Worm (Caenorhabditis elegans): ENCODE measurements around the gene Y53F4B.11.
A peak's percentile ranks its signal among the peaks of the same experiment; 100 is the strongest.

Gene Y53F4B.11

DNA sequence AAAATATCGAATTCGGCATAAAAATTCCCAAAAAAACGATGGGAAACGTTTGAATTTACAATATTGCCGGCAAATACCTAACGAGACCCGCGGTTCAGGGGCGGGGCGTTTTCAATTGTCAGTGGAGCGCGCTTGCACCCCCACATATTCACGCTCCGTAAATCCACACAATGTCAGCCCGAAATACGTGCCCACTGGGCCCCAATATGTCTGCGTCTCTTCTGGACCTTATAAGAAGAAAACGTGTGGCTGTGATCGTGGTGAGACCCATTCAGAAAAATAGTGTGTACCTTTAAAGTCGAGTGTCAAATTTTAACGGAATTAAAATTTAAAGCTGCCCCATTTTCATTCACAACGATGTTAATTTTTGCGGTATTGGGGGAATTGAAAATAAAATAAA lies 6.0 kb upstream of the Y53F4B.11 start:
- peak; percentile 18 to 45 for TF ChIP-seq efl-1 (optimal IDR thresholded peaks at IDR 0.05)
- peak; percentile 27 to 76 for TF ChIP-seq efl-1 (GFP tag; optimal IDR thresholded peaks at IDR 0.05 in 1 of 2)
- peak; percentile 44 for TF ChIP-seq nhr-85 (tag)
- TF ChIP-seq ceh-82 (tag; optimal IDR thresholded peaks at IDR 0.05) = no peak
- peak in 1 of 3 experiments; percentile 38 for TF ChIP-seq dpl-1 (GFP tag; optimal IDR thresholded peaks at IDR 0.05)
- no peak for TF ChIP-seq dsc-1 (tag; optimal IDR thresholded peaks at IDR 0.05)

DNA sequence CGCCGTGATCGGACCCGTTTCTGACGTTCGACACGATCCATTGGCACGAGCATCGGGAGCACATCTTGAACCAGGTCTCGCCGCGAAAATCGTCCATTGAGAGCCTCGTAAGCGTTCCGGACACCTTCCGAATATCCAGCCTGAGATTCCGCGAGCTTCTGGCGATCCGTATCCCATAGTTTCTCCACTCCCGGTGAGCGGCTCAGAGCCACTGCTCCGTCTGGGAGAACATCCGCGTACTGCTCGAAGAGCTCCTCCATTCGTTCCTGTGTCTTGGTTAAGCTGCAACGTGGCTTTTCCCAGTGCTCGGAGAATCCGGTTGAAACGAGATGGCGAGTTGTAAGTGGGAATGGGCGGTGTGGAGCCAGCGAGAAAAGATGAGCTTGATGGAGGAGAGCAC lies 5.4 kb upstream of the Y53F4B.11 start:
- no peak for TF ChIP-seq unc-98 (GFP tag; IDR thresholded peaks at IDR 0.05)
- TF ChIP-seq nhr-19 (GFP tag; conservative IDR thresholded peaks at IDR 0.05) = no peak
- no peak for TF ChIP-seq ceh-90 (tag; optimal IDR thresholded peaks at IDR 0.05)
- TF ChIP-seq dsc-1 (tag; optimal IDR thresholded peaks at IDR 0.05) = no peak
- TF ChIP-seq elt-2 (tag; optimal IDR thresholded peaks at IDR 0.05) = no peak
- TF ChIP-seq mef-2 (tag; optimal IDR thresholded peaks at IDR 0.05) = no peak
- no peak for TF ChIP-seq pax-3 (tag; optimal IDR thresholded peaks at IDR 0.05)
- TF ChIP-seq unc-86 (tag; optimal IDR thresholded peaks at IDR 0.05) = no peak
- TF ChIP-seq xbp-1 (tag; optimal IDR thresholded peaks at IDR 0.05) = no peak
- TF ChIP-seq ceh-63 (GFP tag; optimal IDR thresholded peaks at IDR 0.05) = no peak
- no peak for TF ChIP-seq aha-1 (tag; optimal IDR thresholded peaks at IDR 0.05)
- no peak for TF ChIP-seq unc-130 (tag; optimal IDR thresholded peaks at IDR 0.05)
- TF ChIP-seq hpl-2 (GFP tag; optimal IDR thresholded peaks at IDR 0.05) = no peak
- TF ChIP-seq elt-3 (tag; optimal IDR thresholded peaks at IDR 0.05) = no peak
- no peak for TF ChIP-seq lin-15B (tag; optimal IDR thresholded peaks at IDR 0.05)
- no peak for TF ChIP-seq sptf-1 (tag; optimal IDR thresholded peaks at IDR 0.05)

- no peak for TF ChIP-seq lin-35 (GFP tag; optimal IDR thresholded peaks at IDR 0.05)
- no peak for TF ChIP-seq lin-14 (GFP tag; optimal IDR thresholded peaks at IDR 0.05)
- TF ChIP-seq lin-15B (tag; optimal IDR thresholded peaks at IDR 0.05) = no peak
- TF ChIP-seq nhr-20 (tag; optimal IDR thresholded peaks at IDR 0.05) = no peak
- no peak for TF ChIP-seq nhr-84 (tag; optimal IDR thresholded peaks at IDR 0.05)
- TF ChIP-seq jun-1 (tag; optimal IDR thresholded peaks at IDR 0.05) = no peak
- TF ChIP-seq lir-3 (tag; optimal IDR thresholded peaks at IDR 0.05; ENCODE audit: poor library complexity) = no peak
- no peak for TF ChIP-seq unc-130 (tag; optimal IDR thresholded peaks at IDR 0.05)
- TF ChIP-seq nhr-76 (tag; optimal IDR thresholded peaks at IDR 0.05) = no peak
- TF ChIP-seq lin-39 (tag; optimal IDR thresholded peaks at IDR 0.05) = no peak
- TF ChIP-seq F16B12.6 (tag; optimal IDR thresholded peaks at IDR 0.05) = no peak
- peak; percentile 19 for TF ChIP-seq nhr-90 (tag; optimal IDR thresholded peaks at IDR 0.05; ENCODE audit: poor library complexity)
- no peak for TF ChIP-seq hpl-2 (GFP tag; optimal IDR thresholded peaks at IDR 0.05)
- TF ChIP-seq ceh-82 (tag; optimal IDR thresholded peaks at IDR 0.05) = no peak
- TF ChIP-seq lsy-2 (tag; optimal IDR thresholded peaks at IDR 0.05) = no peak
- no peak for TF ChIP-seq efl-1 (optimal IDR thresholded peaks at IDR 0.05)
- TF ChIP-seq efl-1 (GFP tag; optimal IDR thresholded peaks at IDR 0.05 in 1 of 2) = peak in 1 of 2 experiments; percentile 89
- TF ChIP-seq ceh-63 (GFP tag; optimal IDR thresholded peaks at IDR 0.05) = no peak
- TF ChIP-seq C34B4.2 (tag; optimal IDR thresholded peaks at IDR 0.05) = no peak
- TF ChIP-seq sox-4 (tag; optimal IDR thresholded peaks at IDR 0.05) = no peak
- TF ChIP-seq unc-98 (GFP tag; IDR thresholded peaks at IDR 0.05) = peak; percentile 50; the same call in 1 of the 2 replicates
- TF ChIP-seq mep-1 (tag; optimal IDR thresholded peaks at IDR 0.05) = no peak
- TF ChIP-seq nhr-85 (tag) = peak; percentile 75
- no peak for TF ChIP-seq hlh-17 (GFP tag; optimal IDR thresholded peaks at IDR 0.05; ENCODE audit: borderline replicate concordance)
- TF ChIP-seq snu-23 (GFP tag; optimal IDR thresholded peaks at IDR 0.05) = no peak
- no peak for TF ChIP-seq ztf-4 (tag; optimal IDR thresholded peaks at IDR 0.05)
- TF ChIP-seq sptf-1 (tag; optimal IDR thresholded peaks at IDR 0.05) = no peak
- TF ChIP-seq ceh-8 (GFP tag; optimal IDR thresholded peaks at IDR 0.05) = no peak
- no peak for TF ChIP-seq C16A3.4 (tag; optimal IDR thresholded peaks at IDR 0.05)
- no peak for TF ChIP-seq unc-30 (tag; optimal IDR thresholded peaks at IDR 0.05)
- no peak for TF ChIP-seq rnt-1 (tag; optimal IDR thresholded peaks at IDR 0.05)
- TF ChIP-seq lin-13 (GFP tag; optimal IDR thresholded peaks at IDR 0.05) = no peak
- TF ChIP-seq pax-3 (tag; optimal IDR thresholded peaks at IDR 0.05) = peak; percentile 61
- TF ChIP-seq tlp-1 (tag; optimal IDR thresholded peaks at IDR 0.05) = no peak
- no peak for TF ChIP-seq efl-3 (GFP tag; optimal IDR thresholded peaks at IDR 0.05)
- no peak for TF ChIP-seq mab-9 (GFP tag; IDR thresholded peaks at IDR 0.05)
- TF ChIP-seq nhr-28 (tag; optimal IDR thresholded peaks at IDR 0.05) = no peak
- no peak for TF ChIP-seq egl-27 (tag; optimal IDR thresholded peaks at IDR 0.05)
Measured at ce11 chrII:15008481-15009057, 2.0 kb upstream of the Y53F4B.11 start.

Data from whole organism, L1 larva.